Fruit fly (Drosophila melanogaster) whole organism: ENCODE measurements around the gene chm.

Experiments used
- CG8478 ChIP-seq: fragments of >200 bp; optimal IDR thresholded peaks from 2 replicates; lab custom pipeline; 2018; ENCODE audit warnings: inconsistent platforms
- Dll ChIP-seq: fragments of >200 bp; optimal IDR thresholded peaks from 2 replicates; lab custom pipeline; 2017
- EcR ChIP-seq, 2 experiments: fragments of >200 bp; optimal IDR thresholded peaks; 2 replicates each; lab custom pipeline; 2017; ENCODE audit warnings: missing biosample characterization in 2 of 2, missing genetic modification characterization in 2 of 2, missing genetic modification reagents in 2 of 2
- pan ChIP-seq: fragments of >200 bp; optimal IDR thresholded peaks from 2 replicates; lab custom pipeline; 2017
- psq ChIP-seq: fragments of >200 bp; optimal IDR thresholded peaks from 2 replicates; lab custom pipeline; 2017
- usp ChIP-seq: fragments of >200 bp; optimal IDR thresholded peaks from 2 replicates; lab custom pipeline; 2017; ENCODE audit warnings: missing biosample characterization, missing genetic modification characterization, mixed read lengths

chm gene

DNA sequence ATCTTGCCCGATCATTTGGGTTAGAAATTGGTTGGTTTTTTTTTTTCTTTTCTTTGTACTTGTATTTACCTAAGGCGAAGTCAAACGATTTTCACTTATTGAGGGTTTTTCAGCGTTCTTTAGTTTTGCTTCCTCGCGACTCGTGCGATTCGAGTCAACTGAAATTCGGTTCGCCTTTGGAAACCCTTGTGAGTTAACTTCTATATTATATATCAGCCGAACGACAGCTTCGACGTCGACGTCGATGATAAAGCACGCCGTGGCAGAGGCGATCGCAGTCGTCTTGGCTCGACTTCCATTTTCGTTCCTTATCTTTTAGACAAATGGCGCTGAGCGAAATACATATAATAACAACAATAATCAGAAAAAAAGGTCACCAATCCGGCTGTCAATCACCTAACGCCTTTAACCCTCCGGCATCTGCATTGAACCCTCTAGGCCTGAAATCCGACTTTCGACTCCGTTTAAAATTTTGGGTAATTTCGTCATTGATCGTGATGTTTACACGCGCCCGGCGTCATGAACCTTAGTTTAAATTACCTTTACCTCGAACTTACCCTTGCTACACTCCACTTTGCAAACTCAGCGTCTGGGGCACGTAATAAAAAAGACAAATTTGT, 21.2 kb downstream of the chm start, which contains the start of gene CG5958:
Gene CG5958 (minus strand): TSS at position 180 of the 620 bp plus-strand sequence.
- TF ChIP-seq EcR (GFP tag; optimal IDR thresholded peaks at IDR 0.05; lab: Kevin White, UChicago) (no peak), pan (lab: Kevin White, UChicago) (no peak), Dll (lab: Kevin White, UChicago) (no peak), psq (lab: Kevin White, UChicago) (no peak), usp (GFP tag; lab: Kevin White, UChicago) (no peak), CG8478 (lab: Kevin White, UChicago) (no peak)

dm6 chr2L:7433957-7434736, 21.9 kb downstream of the chm start:
- TF ChIP-seq pan (lab: Kevin White, UChicago) (no peak), psq (lab: Kevin White, UChicago) (no peak), EcR (GFP tag; optimal IDR thresholded peaks at IDR 0.05; lab: Kevin White, UChicago) (no peak), CG8478 (lab: Kevin White, UChicago) (no peak), usp (GFP tag; lab: Kevin White, UChicago) (no peak), Dll (lab: Kevin White, UChicago) (no peak)

DNA sequence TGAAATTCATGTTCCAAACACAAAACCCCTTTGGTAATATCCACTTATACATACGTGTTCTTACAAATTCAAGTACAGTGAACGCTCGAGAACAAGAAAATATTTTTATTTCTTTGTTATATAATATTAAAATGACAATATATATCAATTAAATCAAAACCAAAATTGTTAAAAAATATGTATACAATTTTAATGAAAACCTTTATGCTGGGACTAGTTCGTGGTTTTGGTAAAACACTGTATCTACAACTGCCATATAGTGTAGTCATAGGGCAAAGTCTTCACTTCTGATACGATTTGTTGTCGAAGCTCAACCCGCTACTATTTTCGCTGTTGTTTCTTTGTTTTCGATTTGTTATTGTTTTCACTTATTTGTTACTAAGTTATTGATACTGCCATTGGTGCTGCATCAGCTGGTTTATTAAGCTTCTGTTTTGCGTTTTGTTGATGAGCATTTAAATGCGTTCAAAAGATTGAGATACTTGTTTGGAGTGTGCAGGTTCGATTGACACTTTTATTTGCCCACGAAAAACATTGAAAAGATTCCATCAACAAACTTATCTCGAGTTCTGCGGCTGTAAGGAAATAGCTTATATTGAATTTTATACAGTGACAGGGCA, 22.6 kb downstream of the chm start:
- TF ChIP-seq CG8478 (lab: Kevin White, UChicago): no peak
- no peak for TF ChIP-seq usp (GFP tag; lab: Kevin White, UChicago)
- TF ChIP-seq Dll (lab: Kevin White, UChicago): no peak
- TF ChIP-seq pan (lab: Kevin White, UChicago): no peak

- TF ChIP-seq CG8478 (lab: Kevin White, UChicago) (no peak), EcR (GFP tag; optimal IDR thresholded peaks at IDR 0.05; lab: Kevin White, UChicago) (no peak)
Observed at dm6 chr2L:7435475-7435874, 23.3 kb downstream of the chm start.

- no peak for TF ChIP-seq EcR (GFP tag; optimal IDR thresholded peaks at IDR 0.05; lab: Kevin White, UChicago)
- no peak for TF ChIP-seq pan (lab: Kevin White, UChicago)
- TF ChIP-seq usp (GFP tag; lab: Kevin White, UChicago): no peak
- no peak for TF ChIP-seq psq (lab: Kevin White, UChicago)
- no peak for TF ChIP-seq Dll (lab: Kevin White, UChicago)
- no peak for TF ChIP-seq CG8478 (lab: Kevin White, UChicago)
Observed at dm6 chr2L:7436492-7437324, 24.5 kb downstream of the chm start.

DNA sequence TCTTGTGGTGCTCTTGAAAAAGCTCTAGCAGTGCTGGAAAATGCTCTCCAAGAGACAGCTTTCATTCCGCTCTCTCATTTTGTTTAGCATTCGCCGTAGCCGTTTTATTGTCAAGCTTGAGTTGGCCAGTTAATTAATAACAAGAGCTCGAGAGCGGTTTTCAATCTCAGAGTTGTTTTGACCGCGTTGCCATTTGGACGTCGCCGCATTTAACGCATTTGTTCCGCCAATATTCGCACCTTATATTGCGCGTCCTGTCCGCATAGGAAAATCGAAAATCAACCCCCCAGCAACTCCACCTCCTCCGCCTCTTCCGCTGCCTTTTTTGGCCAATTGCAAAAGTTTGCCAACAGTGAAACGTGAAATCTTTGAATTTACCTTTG, 25.1 kb downstream of the chm start, which contains the start of gene CG5973:
Gene CG5973 (plus strand): TSS at position 168 of the 383 bp plus-strand sequence.
- TF ChIP-seq psq (lab: Kevin White, UChicago) (no peak), EcR (GFP tag; optimal IDR thresholded peaks at IDR 0.05; lab: Kevin White, UChicago) (no peak), usp (GFP tag; lab: Kevin White, UChicago) (no peak), CG8478 (lab: Kevin White, UChicago) (no peak), pan (lab: Kevin White, UChicago) (no peak), Dll (lab: Kevin White, UChicago) (no peak)

DNA sequence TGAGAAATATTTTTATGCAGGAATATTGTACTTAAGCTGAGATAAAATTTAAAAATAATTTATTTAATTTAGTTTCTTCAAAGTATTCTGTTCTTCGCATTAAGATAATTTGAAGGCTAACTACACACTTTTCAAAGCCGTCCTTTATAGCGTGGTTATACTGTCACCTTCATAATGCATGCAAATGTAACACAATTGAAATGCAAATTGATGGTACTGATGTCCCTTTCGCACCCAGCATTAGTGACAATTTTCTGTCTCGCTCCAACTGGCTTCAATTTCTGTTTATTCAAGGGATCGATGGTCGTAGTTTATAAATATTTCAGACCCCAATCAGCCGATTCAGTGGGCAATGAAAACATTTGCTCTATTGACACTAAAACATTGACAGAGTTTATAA, 26.3 kb downstream of the chm start:
- TF ChIP-seq pan (lab: Kevin White, UChicago) (no peak), usp (GFP tag; lab: Kevin White, UChicago) (no peak)

DNA sequence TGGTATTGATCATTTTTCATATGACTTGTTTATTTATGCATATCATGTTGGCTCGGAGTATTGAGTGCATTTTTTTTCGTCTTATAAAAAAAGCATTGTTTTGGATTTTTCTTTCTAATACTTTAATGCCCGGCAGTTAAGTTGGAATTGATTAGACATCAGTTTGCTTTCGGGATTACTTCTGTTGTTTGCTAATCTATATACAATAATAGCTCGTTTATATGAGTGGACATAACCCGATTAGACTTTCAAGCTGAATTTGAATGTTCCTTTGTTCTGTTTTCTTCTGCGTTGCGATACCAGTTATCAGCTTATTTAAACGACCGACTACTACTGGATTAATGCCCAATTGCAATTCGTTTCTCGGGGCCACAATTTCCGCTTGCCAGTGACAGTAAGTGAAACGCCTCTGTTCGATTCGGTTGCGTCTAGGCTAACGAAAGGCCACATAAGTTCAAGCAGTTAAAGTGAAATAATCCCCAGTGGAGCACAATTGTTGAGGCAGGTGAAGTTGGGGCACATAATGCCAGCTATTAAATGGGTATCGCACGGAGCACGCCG, 28.3 kb downstream of the chm start:
- no peak for TF ChIP-seq Dll (lab: Kevin White, UChicago)
- TF ChIP-seq pan (lab: Kevin White, UChicago): no peak

DNA sequence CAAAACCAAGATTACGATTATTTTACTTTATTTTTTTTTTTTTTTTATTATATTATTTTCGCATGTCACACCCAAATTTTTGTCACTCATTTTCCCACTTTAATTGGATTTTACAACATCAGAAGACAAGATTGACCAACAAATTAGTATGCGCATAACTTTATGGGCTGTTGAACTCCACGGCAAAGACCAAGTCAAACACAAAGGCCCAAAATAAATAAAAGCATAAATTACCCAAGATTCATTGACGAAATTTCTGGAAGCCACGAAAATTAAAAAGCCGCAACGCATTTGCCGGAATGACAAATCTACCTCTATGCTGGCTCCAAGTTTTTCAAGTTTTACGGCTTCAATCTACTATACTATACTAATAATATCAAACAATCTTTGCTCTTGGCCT, 29.9 kb downstream of the chm start:
- TF ChIP-seq pan (lab: Kevin White, UChicago) (no peak), Dll (lab: Kevin White, UChicago) (no peak), CG8478 (lab: Kevin White, UChicago) (no peak), usp (GFP tag; lab: Kevin White, UChicago) (no peak), EcR (GFP tag; optimal IDR thresholded peaks at IDR 0.05; lab: Kevin White, UChicago) (no peak), psq (lab: Kevin White, UChicago) (no peak)

dm6 chr2L:7442929-7443328, 30.7 kb downstream of the chm start:
- TF ChIP-seq pan (lab: Kevin White, UChicago) (no peak), usp (GFP tag; lab: Kevin White, UChicago) (no peak), EcR (GFP tag; optimal IDR thresholded peaks at IDR 0.05; lab: Kevin White, UChicago) (no peak), Dll (lab: Kevin White, UChicago) (no peak), CG8478 (lab: Kevin White, UChicago) (no peak), psq (lab: Kevin White, UChicago) (no peak)

dm6 chr2L:7447820-7448219, 35.6 kb downstream of the chm start:
- TF ChIP-seq psq (lab: Kevin White, UChicago) (no peak), CG8478 (lab: Kevin White, UChicago) (no peak), EcR (GFP tag; optimal IDR thresholded peaks at IDR 0.05; lab: Kevin White, UChicago) (no peak), pan (lab: Kevin White, UChicago) (no peak), usp (GFP tag; lab: Kevin White, UChicago) (no peak), Dll (lab: Kevin White, UChicago) (no peak)
